Worm (Caenorhabditis elegans): Measurements from ENCODE around the gene pax-3.
A peak's percentile ranks its signal among the peaks of the same experiment; 100 is the strongest.

The pax-3 gene

ce11 chrII:10200759-10201158 lies 54.4 kb downstream of the pax-3 start, which contains the start of gene arv-1 (continued):
- TF ChIP-seq php-3 (GFP tag; IDR thresholded peaks at IDR 0.05) = no peak
- TF ChIP-seq hmg-1.1 (GFP tag; IDR thresholded peaks at IDR 0.05) = no peak
- TF ChIP-seq aly-2 (tag; optimal IDR thresholded peaks at IDR 0.05) = no peak
- TF ChIP-seq ztf-7 (tag; optimal IDR thresholded peaks at IDR 0.05) = no peak
- TF ChIP-seq tra-1 (GFP tag; IDR thresholded peaks at IDR 0.05) = no peak
- TF ChIP-seq nhr-102 (tag; optimal IDR thresholded peaks at IDR 0.05) = peak; percentile 24
- TF ChIP-seq daf-16 (GFP tag; optimal IDR thresholded peaks at IDR 0.05) = no peak
- peak; percentile 31 for TF ChIP-seq daf-16 (tag; optimal IDR thresholded peaks at IDR 0.05)
- TF ChIP-seq nhr-6 (tag; optimal IDR thresholded peaks at IDR 0.05) = peak; percentile 43
- TF ChIP-seq Y48G9A.11 (GFP tag; IDR thresholded peaks at IDR 0.05) = no peak
- no peak for TF ChIP-seq lin-29 (GFP tag; IDR thresholded peaks at IDR 0.05)
- no peak for TF ChIP-seq ceh-44 (GFP tag; IDR thresholded peaks at IDR 0.05)
- TF ChIP-seq skn-1 (tag; optimal IDR thresholded peaks at IDR 0.05) = no peak
- TF ChIP-seq mxl-3 (GFP tag; optimal IDR thresholded peaks at IDR 0.05) = no peak
- TF ChIP-seq mep-1 (tag; optimal IDR thresholded peaks at IDR 0.05) = peak; percentile 38
- no peak for TF ChIP-seq F26F4.8 (GFP tag; conservative IDR thresholded peaks at IDR 0.05)
- TF ChIP-seq mdl-1 (tag; optimal IDR thresholded peaks at IDR 0.05) = no peak
- no peak for TF ChIP-seq ceh-82 (tag; optimal IDR thresholded peaks at IDR 0.05)
- no peak for TF ChIP-seq F10B5.3 (tag; optimal IDR thresholded peaks at IDR 0.05)
- no peak for TF ChIP-seq set-16 (GFP tag; IDR thresholded peaks at IDR 0.05)
- TF ChIP-seq Y5F2A.4 (GFP tag; optimal IDR thresholded peaks at IDR 0.05) = no peak
- TF ChIP-seq ama-1 (optimal IDR thresholded peaks at IDR 0.05) = no peak
- TF ChIP-seq dmd-6 (GFP tag; IDR thresholded peaks at IDR 0.05) = peak; percentile 30; the same call in 1 of the 2 replicates
- TF ChIP-seq hlh-11 (tag; optimal IDR thresholded peaks at IDR 0.05) = no peak
- TF ChIP-seq daf-12 (tag; optimal IDR thresholded peaks at IDR 0.05) = no peak
- peak; percentile 58 for TF ChIP-seq lin-38 (GFP tag; IDR thresholded peaks at IDR 0.05)
- TF ChIP-seq nhr-48 (tag; optimal IDR thresholded peaks at IDR 0.05) = peak; percentile 2
- TF ChIP-seq F49E8.2 (tag; optimal IDR thresholded peaks at IDR 0.05; ENCODE audit: borderline replicate concordance) = no peak
- TF ChIP-seq lim-7 (GFP tag; IDR thresholded peaks at IDR 0.05) = no peak
- peak in 1 of 2 experiments; percentile 68 for TF ChIP-seq hif-1 (tag; optimal IDR thresholded peaks at IDR 0.05)
- TF ChIP-seq mdt-29 (GFP tag; IDR thresholded peaks at IDR 0.05) = no peak
- peak in 1 of 2 experiments; percentile 91 for TF ChIP-seq lsy-2 (tag; optimal IDR thresholded peaks at IDR 0.05)
- TF ChIP-seq lin-39 (tag; optimal IDR thresholded peaks at IDR 0.05) = no peak
- no peak for TF ChIP-seq nhr-41 (GFP tag; IDR thresholded peaks at IDR 0.05)
- no peak for TF ChIP-seq egl-27 (tag; optimal IDR thresholded peaks at IDR 0.05)
- TF ChIP-seq T26A8.4 (GFP tag; IDR thresholded peaks at IDR 0.05) = peak; percentile 52; the same call in 1 of the 2 replicates
- 0 out of 2 replicates have a peak, but pooled peaks have one; percentile 29 for TF ChIP-seq daf-19 (GFP tag; conservative IDR thresholded peaks at IDR 0.05)
- no peak for TF ChIP-seq cey-2 (tag; optimal IDR thresholded peaks at IDR 0.05; ENCODE audit: borderline replicate concordance, insufficient read depth)
- no peak for TF ChIP-seq Y75B8A.6 (GFP tag; IDR thresholded peaks at IDR 0.05)
- no peak for TF ChIP-seq ZK337.2 (GFP tag; IDR thresholded peaks at IDR 0.05)
- TF ChIP-seq fos-1 (tag; optimal IDR thresholded peaks at IDR 0.05) = no peak
- no peak for TF ChIP-seq attf-4 (tag; optimal IDR thresholded peaks at IDR 0.05)
- TF ChIP-seq nhr-42 (GFP tag; IDR thresholded peaks at IDR 0.05) = no peak

- TF ChIP-seq daf-16 (GFP tag; optimal IDR thresholded peaks at IDR 0.05) (no peak), daf-16 (tag; optimal IDR thresholded peaks at IDR 0.05) (no peak), nhr-11 (tag; optimal IDR thresholded peaks at IDR 0.05) (peak; percentile 61), rbr-2 (tag; optimal IDR thresholded peaks at IDR 0.05) (peak; percentile 22), hif-1 (tag; optimal IDR thresholded peaks at IDR 0.05) (peak in 1 of 2 experiments; percentile 1), aha-1 (tag) (peak; percentile 38), hlh-11 (tag; optimal IDR thresholded peaks at IDR 0.05) (peak; percentile 59), mdl-1 (tag; optimal IDR thresholded peaks at IDR 0.05) (peak in 1 of 2 experiments; percentile 18), hlh-30 (tag; optimal IDR thresholded peaks at IDR 0.05; ENCODE audit: insufficient read depth) (peak; percentile 60), ceh-44 (GFP tag; IDR thresholded peaks at IDR 0.05) (no peak), mes-2 (tag; optimal IDR thresholded peaks at IDR 0.05; ENCODE audit: poor library complexity, severe bottlenecking) (peak; percentile 26), hmg-1.1 (GFP tag; IDR thresholded peaks at IDR 0.05) (peak; percentile 71), lsy-2 (tag; optimal IDR thresholded peaks at IDR 0.05) (peak in 1 of 2 experiments; percentile 9), nhr-6 (tag; optimal IDR thresholded peaks at IDR 0.05) (no peak)
These were observed 55.9 kb downstream of the pax-3 start for ce11 chrII:10202275-10202674.

Measured in whole organism, L4 larva.